Worm (Caenorhabditis elegans): ENCODE data around the gene ilys-4.
A peak's percentile ranks its signal among the peaks of the same experiment; 100 is the strongest.

The ilys-4 gene

DNA sequence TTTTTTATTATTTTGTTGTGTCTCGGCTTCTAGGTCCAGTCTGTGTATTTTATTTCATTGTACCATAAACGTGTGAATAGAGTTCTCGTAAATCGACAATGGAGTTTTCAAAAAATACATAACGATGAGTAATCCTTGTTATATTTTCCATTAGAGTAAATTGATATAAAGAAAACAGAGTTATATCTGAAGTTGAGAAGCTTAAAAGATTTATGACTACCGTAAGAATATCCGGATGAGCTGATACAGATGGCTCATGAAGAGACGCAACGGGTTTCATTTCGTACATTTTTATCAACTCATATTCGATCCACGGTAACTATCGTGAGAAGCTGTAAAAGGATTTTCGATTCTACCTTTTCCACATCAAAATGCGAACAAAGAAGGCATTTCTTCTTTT lies 30.5 kb upstream of the ilys-4 start, which contains the start of gene gcy-8:
gcy-8 (plus strand) TSS at position 301 of the 400 bp plus-strand sequence.
- TF ChIP-seq ets-7 (tag; optimal IDR thresholded peaks at IDR 0.05) (no peak), hnd-1 (tag; optimal IDR thresholded peaks at IDR 0.05) (no peak), sea-1 (GFP tag; conservative IDR thresholded peaks at IDR 0.05) (no peak), pes-1 (GFP tag; IDR thresholded peaks at IDR 0.05) (no peak), tbx-11 (GFP tag; IDR thresholded peaks at IDR 0.05) (no peak), tbx-37 (GFP tag; conservative IDR thresholded peaks at IDR 0.05) (no peak), flt-1 (GFP tag; IDR thresholded peaks at IDR 0.05) (no peak), tra-4 (tag; optimal IDR thresholded peaks at IDR 0.05) (no peak), hmg-4 (GFP tag; optimal IDR thresholded peaks at IDR 0.05) (no peak), ama-1 (optimal IDR thresholded peaks at IDR 0.05) (no peak), ceh-13 (GFP tag; optimal IDR thresholded peaks at IDR 0.05) (no peak)

DNA sequence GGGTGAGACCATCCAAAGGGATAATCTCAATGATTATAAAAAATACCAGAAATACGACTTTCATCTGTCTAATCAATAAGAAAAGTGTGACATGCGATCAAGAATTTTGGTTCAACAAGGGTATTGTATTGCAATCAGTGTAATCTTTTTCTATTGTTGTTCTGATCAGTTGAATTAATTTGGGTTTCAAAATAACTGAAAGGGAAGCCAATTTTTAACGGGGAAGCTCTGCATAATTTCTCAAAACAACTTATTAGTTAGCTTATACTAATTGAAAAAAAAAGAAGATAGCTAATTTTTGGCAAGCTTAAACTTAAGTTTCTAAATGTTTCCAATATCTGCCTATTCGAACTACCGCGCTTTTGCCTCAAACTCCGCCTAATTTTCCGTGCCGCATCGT lies 29.9 kb upstream of the ilys-4 start, which contains the start of gene C49H3.12:
C49H3.12 (minus strand) TSS at position 101 of the 400 bp plus-strand sequence.
- no peak for TF ChIP-seq scrt-1 (GFP tag; IDR thresholded peaks at IDR 0.05)

DNA sequence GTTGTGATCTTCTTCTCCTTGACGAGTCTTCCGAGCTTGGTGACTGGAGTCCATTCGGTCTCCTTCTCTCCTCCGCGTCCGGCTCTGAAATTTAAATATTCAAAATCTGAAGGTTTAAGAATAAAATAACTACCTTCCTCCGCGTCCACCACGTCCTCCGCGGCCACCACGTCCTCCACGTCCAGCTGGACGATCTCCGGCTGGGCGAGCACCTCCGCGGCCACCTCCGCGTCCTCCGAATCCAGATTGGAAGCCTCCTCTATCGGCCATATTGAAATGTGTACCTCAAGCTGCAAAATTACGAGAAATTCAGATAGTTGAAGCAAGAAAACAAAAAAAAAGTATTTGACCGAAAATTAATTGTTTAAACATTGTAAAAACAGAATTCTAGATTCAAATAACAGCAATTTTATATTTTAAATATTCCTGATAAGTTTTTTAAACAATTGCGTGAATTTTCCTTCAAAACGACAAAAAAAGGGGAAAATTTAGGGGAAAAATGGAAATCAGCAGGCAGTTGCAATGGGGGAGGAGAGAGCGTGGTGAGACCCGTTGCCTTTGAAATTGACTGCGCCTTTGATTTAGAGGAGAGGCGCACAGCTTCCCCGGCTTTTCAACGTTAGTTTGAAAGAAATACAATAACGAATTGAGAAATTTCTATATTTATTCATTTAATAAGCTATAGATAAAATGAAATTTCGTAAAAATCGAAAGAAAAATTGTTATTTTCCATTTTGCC lies 28.9 kb upstream of the ilys-4 start, which contains the start of gene rps-2:
rps-2 (minus strand) TSS at position 290 of the 739 bp plus-strand sequence.
- TF ChIP-seq F13C5.2 (tag; optimal IDR thresholded peaks at IDR 0.05) (peak; percentile 35), ceh-36 (tag; optimal IDR thresholded peaks at IDR 0.05) (no peak), ceh-13 (GFP tag; optimal IDR thresholded peaks at IDR 0.05) (no peak), tbx-11 (GFP tag; IDR thresholded peaks at IDR 0.05) (peak; percentile 8; the same call in 1 of the 2 replicates)

DNA sequence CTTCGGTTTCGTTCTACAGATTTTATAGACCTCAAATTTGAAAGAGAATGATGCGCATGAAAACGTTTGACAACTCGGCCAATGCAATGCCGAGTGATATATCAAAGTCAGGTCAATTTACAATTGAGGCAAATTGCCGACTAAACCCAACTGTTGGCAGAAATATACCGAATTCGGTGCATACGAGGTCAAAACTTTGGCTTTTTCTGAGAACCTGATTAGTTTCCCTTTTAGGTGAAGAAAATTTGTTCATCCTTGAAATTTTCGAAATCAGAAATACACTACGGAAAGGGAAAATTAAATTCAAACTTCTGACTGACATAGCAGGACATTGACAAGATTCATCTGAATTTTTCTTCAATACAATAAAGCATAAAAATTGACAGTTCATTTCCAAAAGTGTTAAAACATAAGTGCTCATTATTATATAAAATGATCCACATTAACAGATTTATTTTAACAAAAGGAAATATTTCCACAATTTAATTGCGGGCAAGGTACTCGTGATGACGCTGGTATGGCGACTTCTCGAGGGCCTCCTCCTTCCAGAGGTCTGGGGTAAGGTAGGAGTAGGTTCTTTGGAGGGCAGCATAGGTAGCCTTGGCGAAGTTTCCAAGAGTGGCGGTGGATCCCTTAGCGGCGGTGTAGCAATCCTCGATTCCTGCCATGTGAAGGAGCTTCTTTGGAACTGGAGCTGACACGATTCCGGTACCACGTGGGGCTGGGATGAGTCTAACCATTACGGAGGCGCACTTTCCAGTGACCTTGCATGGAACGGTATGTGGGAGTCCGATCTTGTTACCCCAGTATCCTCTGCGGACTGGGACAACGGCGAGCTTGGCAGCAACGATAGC lies 27.9 kb upstream of the ilys-4 start:
- no peak for TF ChIP-seq ceh-36 (tag; optimal IDR thresholded peaks at IDR 0.05)
- no peak for TF ChIP-seq sea-1 (GFP tag; conservative IDR thresholded peaks at IDR 0.05)
- no peak for TF ChIP-seq ceh-13 (GFP tag; optimal IDR thresholded peaks at IDR 0.05)
- no peak for TF ChIP-seq ama-1 (optimal IDR thresholded peaks at IDR 0.05)
- no peak for TF ChIP-seq hmbx-1 (tag; optimal IDR thresholded peaks at IDR 0.05)
- no peak for TF ChIP-seq ets-7 (tag; optimal IDR thresholded peaks at IDR 0.05)

DNA sequence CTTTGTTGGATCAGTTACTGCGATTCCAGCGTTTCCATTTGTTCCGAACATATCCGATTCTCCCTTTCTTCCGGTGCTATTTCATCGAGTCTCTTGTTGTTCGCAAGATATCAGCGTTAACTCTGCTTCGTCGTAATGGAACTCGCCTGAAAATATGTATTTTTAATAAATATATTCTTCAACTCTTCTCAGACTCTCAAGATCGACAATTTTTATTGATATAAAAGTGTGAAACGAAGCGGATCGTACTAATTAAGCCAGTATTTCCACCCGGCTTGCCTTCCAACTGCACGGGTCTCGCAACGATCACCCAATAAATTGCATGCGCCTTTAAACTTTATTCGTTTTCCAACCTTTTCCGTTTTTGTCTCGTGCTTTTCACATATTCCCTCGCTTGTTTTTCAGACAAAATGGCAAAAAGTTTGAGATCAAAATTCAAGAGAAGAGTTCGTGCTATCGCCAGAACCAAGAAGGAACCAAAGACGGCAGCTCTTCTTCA lies 26.7 kb upstream of the ilys-4 start, which contains the start of the genes xpo-3 and C49H3.3:
xpo-3 (minus strand) TSS at position 51 of the 499 bp plus-strand sequence.
C49H3.3 (plus strand) TSS at position 369 of the 499 bp plus-strand sequence.
- no peak for TF ChIP-seq ceh-36 (tag; optimal IDR thresholded peaks at IDR 0.05)
- no peak for TF ChIP-seq B0310.2 (tag; optimal IDR thresholded peaks at IDR 0.05)
- no peak for TF ChIP-seq hmbx-1 (tag; optimal IDR thresholded peaks at IDR 0.05)
- no peak for TF ChIP-seq F13C5.2 (tag; optimal IDR thresholded peaks at IDR 0.05)
- no peak for TF ChIP-seq ets-7 (tag; optimal IDR thresholded peaks at IDR 0.05)
- TF ChIP-seq aly-1 (tag; optimal IDR thresholded peaks at IDR 0.05), result no peak
- no peak for TF ChIP-seq hnd-1 (tag; optimal IDR thresholded peaks at IDR 0.05)
- no peak for TF ChIP-seq tbx-37 (GFP tag; conservative IDR thresholded peaks at IDR 0.05)
- no peak for TF ChIP-seq hmg-4 (GFP tag; optimal IDR thresholded peaks at IDR 0.05)
- TF ChIP-seq sea-1 (GFP tag; conservative IDR thresholded peaks at IDR 0.05), result no peak
- TF ChIP-seq ceh-13 (GFP tag; optimal IDR thresholded peaks at IDR 0.05), result no peak

DNA sequence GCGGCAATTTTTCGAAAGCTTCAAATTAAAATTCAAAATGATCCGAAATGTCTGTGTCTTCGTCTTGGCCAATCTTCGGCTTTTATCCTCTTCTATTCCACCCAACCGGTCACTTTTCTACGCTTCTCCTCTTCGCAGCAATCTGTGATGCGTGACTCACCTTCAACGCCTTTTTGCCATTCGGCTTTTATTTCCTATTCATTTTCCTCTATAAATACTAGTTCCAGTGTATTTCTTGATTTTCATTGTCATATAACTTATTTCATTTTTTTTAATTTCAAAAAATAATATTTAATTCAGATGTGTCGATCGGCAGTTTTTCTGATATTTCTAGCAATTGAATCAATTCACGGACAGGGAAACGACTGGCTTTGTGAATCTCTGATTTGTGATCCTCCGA lies 22.8 kb upstream of the ilys-4 start, which contains the start of gene C49H3.16:
C49H3.16 (plus strand) TSS at position 301 of the 400 bp plus-strand sequence.
- TF ChIP-seq flt-1 (GFP tag; IDR thresholded peaks at IDR 0.05) (no peak), tra-4 (tag; optimal IDR thresholded peaks at IDR 0.05) (no peak), ceh-36 (tag; optimal IDR thresholded peaks at IDR 0.05) (no peak), aly-1 (tag; optimal IDR thresholded peaks at IDR 0.05) (no peak), ama-1 (optimal IDR thresholded peaks at IDR 0.05) (no peak), scrt-1 (GFP tag; IDR thresholded peaks at IDR 0.05) (no peak), ceh-13 (GFP tag; optimal IDR thresholded peaks at IDR 0.05) (no peak), ets-7 (tag; optimal IDR thresholded peaks at IDR 0.05) (no peak)

DNA sequence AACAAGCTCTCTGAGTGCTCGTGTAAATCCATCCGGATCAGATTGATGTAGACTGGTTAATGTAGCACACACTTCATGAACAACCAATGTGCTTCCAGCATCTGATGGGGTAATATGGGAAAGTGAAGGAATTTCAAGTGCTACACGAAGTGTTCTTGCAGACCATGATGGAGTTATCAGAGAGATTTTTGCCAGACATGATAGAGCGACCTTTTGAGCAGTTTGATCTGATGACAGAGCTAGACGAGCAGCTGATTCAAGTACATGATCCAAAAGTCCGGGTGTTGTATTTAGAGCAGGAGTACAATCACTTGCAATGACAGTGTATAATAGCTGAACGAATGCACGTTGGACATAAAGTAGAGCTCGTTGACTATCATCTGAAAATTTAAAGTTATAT lies 20.5 kb upstream of the ilys-4 start:
- TF ChIP-seq hmg-4 (GFP tag; optimal IDR thresholded peaks at IDR 0.05) (no peak), aly-1 (tag; optimal IDR thresholded peaks at IDR 0.05) (no peak), ceh-36 (tag; optimal IDR thresholded peaks at IDR 0.05) (no peak), B0310.2 (tag; optimal IDR thresholded peaks at IDR 0.05) (no peak), tra-4 (tag; optimal IDR thresholded peaks at IDR 0.05) (no peak), tbx-37 (GFP tag; conservative IDR thresholded peaks at IDR 0.05) (no peak), ama-1 (optimal IDR thresholded peaks at IDR 0.05) (no peak), F13C5.2 (tag; optimal IDR thresholded peaks at IDR 0.05) (no peak), scrt-1 (GFP tag; IDR thresholded peaks at IDR 0.05) (no peak), ceh-13 (GFP tag; optimal IDR thresholded peaks at IDR 0.05) (no peak), hmbx-1 (tag; optimal IDR thresholded peaks at IDR 0.05) (no peak), flt-1 (GFP tag; IDR thresholded peaks at IDR 0.05) (no peak), pes-1 (GFP tag; IDR thresholded peaks at IDR 0.05) (no peak), tbx-11 (GFP tag; IDR thresholded peaks at IDR 0.05) (no peak)

Measured in whole organism, early embryonic.